Worm (Caenorhabditis elegans) whole organism, L1 larva: ENCODE measurements around the gene srx-14.

Experiments used
- C16A3.4 ChIP-seq: fragments of 150-350 bp; optimal IDR thresholded peaks from 2 replicates; lab custom pipeline; 2014; ENCODE audit warnings: missing biosample characterization, missing genetic modification characterization
- alr-1 ChIP-seq: fragments of 200-800 bp; sonication (Bioruptor generic); optimal IDR thresholded peaks from 2 replicates; lab custom pipeline; 2018; ENCODE audit warnings: borderline replicate concordance, mild to moderate bottlenecking, missing genetic modification characterization, missing compliant biosample characterization
- ets-5 ChIP-seq: fragments of 200-800 bp; sonication (Bioruptor generic); IDR thresholded peaks from 2 replicates; pipeline ENCODE4 v1.3.6; 2022; ENCODE audit warnings: missing genetic modification characterization, missing compliant biosample characterization
- nhr-11 ChIP-seq: fragments of 150-350 bp; optimal IDR thresholded peaks from 2 replicates; lab custom pipeline; 2014; ENCODE audit warnings: missing biosample characterization, missing genetic modification characterization
- nhr-237 ChIP-seq: fragments of 150-350 bp; optimal IDR thresholded peaks from 2 replicates; lab custom pipeline; 2014; ENCODE audit warnings: missing biosample characterization, missing genetic modification characterization
- nhr-77 ChIP-seq: fragments of 150-350 bp; optimal IDR thresholded peaks from 2 replicates; lab custom pipeline; 2014; ENCODE audit warnings: missing biosample characterization, missing genetic modification characterization
- skn-1 ChIP-seq: fragments of 150-350 bp; optimal IDR thresholded peaks from 2 replicates; lab custom pipeline; 2014; ENCODE audit warnings: missing biosample characterization, missing genetic modification characterization
- zag-1 ChIP-seq: fragments of 150-350 bp; optimal IDR thresholded peaks from 2 replicates; lab custom pipeline; 2014; ENCODE audit warnings: missing biosample characterization, missing genetic modification characterization

ce11 chrIV:1126490-1126889, 13.0 kb upstream of the srx-14 start, which contains the start of gene perm-2:
- TF ChIP-seq skn-1 (tag; lab: Kevin White, UChicago) (no peak), nhr-237 (no peak), ets-5 (GFP tag; lab: Robert Waterston, UW) (no peak), alr-1 (no peak), zag-1 (tag; lab: Kevin White, UChicago) (no peak), nhr-77 (no peak), nhr-11 (tag; lab: Kevin White, UChicago) (no peak), C16A3.4 (tag; lab: Kevin White, UChicago) (no peak)
